Fruit fly (Drosophila melanogaster): Measurements from ENCODE around the gene CG1077.
A peak's percentile ranks its signal among the peaks of the same experiment; 100 is the strongest.

CG1077 gene

dm6 chr3R:6214227-6214626 lies 46.9 kb downstream of the CG1077 start:
- TF ChIP-seq EcR (GFP tag; optimal IDR thresholded peaks at IDR 0.05) (no peak), CG4496 (GFP tag; IDR thresholded peaks at IDR 0.05) (peak; percentile 80), Pif1B (GFP tag; optimal IDR thresholded peaks at IDR 0.05) (peak; percentile 41), CG12605 (GFP tag; IDR thresholded peaks at IDR 0.05) (peak; percentile 56), fd96Ca (GFP tag; IDR thresholded peaks at IDR 0.05) (peak; percentile 85), D1 (tag; optimal IDR thresholded peaks at IDR 0.05) (no peak), CG17806 (tag; optimal IDR thresholded peaks at IDR 0.05) (peak; percentile 18), CG13204 (GFP tag; optimal IDR thresholded peaks at IDR 0.05) (no peak), CG9948 (tag; optimal IDR thresholded peaks at IDR 0.05) (no peak), CG14655 (GFP tag; optimal IDR thresholded peaks at IDR 0.05) (peak; percentile 84), CG32121 (GFP tag; IDR thresholded peaks at IDR 0.05) (peak; percentile 76), rn (GFP tag; IDR thresholded peaks at IDR 0.05) (0 out of 2 replicates have a peak, but pooled peaks have one; percentile 48), CG8159 (tag; optimal IDR thresholded peaks at IDR 0.05) (no peak), Pif1A (GFP tag; optimal IDR thresholded peaks at IDR 0.05) (peak; percentile 75), CG8301 (tag; optimal IDR thresholded peaks at IDR 0.05) (peak; percentile 91), Ets98B (GFP tag; IDR thresholded peaks at IDR 0.05) (peak; percentile 88)

- TF ChIP-seq EcR (GFP tag; optimal IDR thresholded peaks at IDR 0.05) (peak; percentile 31), CG8301 (tag; optimal IDR thresholded peaks at IDR 0.05) (peak; percentile 43), Pif1B (GFP tag; optimal IDR thresholded peaks at IDR 0.05) (peak; percentile 6), CG14655 (GFP tag; optimal IDR thresholded peaks at IDR 0.05) (peak; percentile 46), Pif1A (GFP tag; optimal IDR thresholded peaks at IDR 0.05) (peak; percentile 40), CG32121 (GFP tag; IDR thresholded peaks at IDR 0.05) (no peak), CG12605 (GFP tag; IDR thresholded peaks at IDR 0.05) (no peak), Snoo (tag; optimal IDR thresholded peaks at IDR 0.05) (no peak), CG4496 (GFP tag; IDR thresholded peaks at IDR 0.05) (0 out of 3 replicates have a peak, but pooled peaks have one; percentile 26), CG8159 (tag; optimal IDR thresholded peaks at IDR 0.05) (no peak)
These were observed 48.0 kb downstream of the CG1077 start, which contains the start of gene Osi3 for dm6 chr3R:6215053-6215882. Gene Osi3 (plus strand): TSS chr3R:6215832.

Data from whole organism, pupa.